Worm (Caenorhabditis elegans): ENCODE results near the gene mig-13.

Gene mig-13

ce11 chrX:4809753-4810424 is 10.0 kb upstream of the mig-13 start:
- TF ChIP-seq flt-1 (GFP tag; IDR thresholded peaks at IDR 0.05) (peak; percentile 18; the same call in 1 of the 2 replicates), med-1 (GFP tag; optimal IDR thresholded peaks at IDR 0.05; ENCODE audit: insufficient read depth) (no peak)

- TF ChIP-seq ztf-29 (GFP tag; IDR thresholded peaks at IDR 0.05) (no peak), ref-1 (GFP tag; conservative IDR thresholded peaks at IDR 0.05) (no peak), tab-1 (GFP tag; IDR thresholded peaks at IDR 0.05) (no peak), T22C8.4 (GFP tag; IDR thresholded peaks at IDR 0.05) (no peak), med-1 (GFP tag; optimal IDR thresholded peaks at IDR 0.05; ENCODE audit: insufficient read depth) (no peak), ztf-23 (GFP tag; IDR thresholded peaks at IDR 0.05) (no peak), cog-1 (tag; optimal IDR thresholded peaks at IDR 0.05) (peak; percentile 19)
These were observed 9.3 kb upstream of the mig-13 start for ce11 chrX:4809189-4809588.

- TF ChIP-seq klf-2 (GFP tag; conservative IDR thresholded peaks at IDR 0.05) = no peak
- no peak for TF ChIP-seq cog-1 (tag; optimal IDR thresholded peaks at IDR 0.05)
- no peak for TF ChIP-seq tab-1 (GFP tag; IDR thresholded peaks at IDR 0.05)
- TF ChIP-seq T22C8.4 (GFP tag; IDR thresholded peaks at IDR 0.05) = no peak
- TF ChIP-seq med-1 (GFP tag; optimal IDR thresholded peaks at IDR 0.05; ENCODE audit: insufficient read depth) = no peak
- TF ChIP-seq ztf-29 (GFP tag; IDR thresholded peaks at IDR 0.05) = no peak
- no peak for TF ChIP-seq flt-1 (GFP tag; IDR thresholded peaks at IDR 0.05)
- TF ChIP-seq ztf-23 (GFP tag; IDR thresholded peaks at IDR 0.05) = no peak
- TF ChIP-seq ref-1 (GFP tag; conservative IDR thresholded peaks at IDR 0.05) = no peak
These were observed 8.8 kb upstream of the mig-13 start for ce11 chrX:4808737-4809136.

ce11 chrX:4803942-4804341 is 4.0 kb upstream of the mig-13 start:
- TF ChIP-seq T22C8.4 (GFP tag; IDR thresholded peaks at IDR 0.05) (no peak), ztf-23 (GFP tag; IDR thresholded peaks at IDR 0.05) (no peak), klf-2 (GFP tag; conservative IDR thresholded peaks at IDR 0.05) (no peak), med-1 (GFP tag; optimal IDR thresholded peaks at IDR 0.05; ENCODE audit: insufficient read depth) (no peak), ztf-29 (GFP tag; IDR thresholded peaks at IDR 0.05) (no peak), ref-1 (GFP tag; conservative IDR thresholded peaks at IDR 0.05) (no peak), flt-1 (GFP tag; IDR thresholded peaks at IDR 0.05) (no peak)

ce11 chrX:4802255-4802654 is 2.3 kb upstream of the mig-13 start:
- TF ChIP-seq T22C8.4 (GFP tag; IDR thresholded peaks at IDR 0.05) = no peak
- no peak for TF ChIP-seq med-1 (GFP tag; optimal IDR thresholded peaks at IDR 0.05; ENCODE audit: insufficient read depth)
- TF ChIP-seq tab-1 (GFP tag; IDR thresholded peaks at IDR 0.05) = no peak
- no peak; the same call in 1 of the 2 replicates for TF ChIP-seq ztf-23 (GFP tag; IDR thresholded peaks at IDR 0.05)
- no peak for TF ChIP-seq flt-1 (GFP tag; IDR thresholded peaks at IDR 0.05)
- no peak for TF ChIP-seq klf-2 (GFP tag; conservative IDR thresholded peaks at IDR 0.05)
- no peak for TF ChIP-seq ztf-29 (GFP tag; IDR thresholded peaks at IDR 0.05)
- TF ChIP-seq cog-1 (tag; optimal IDR thresholded peaks at IDR 0.05) = no peak
- TF ChIP-seq ref-1 (GFP tag; conservative IDR thresholded peaks at IDR 0.05) = no peak

ce11 chrX:4800892-4801291 is 964 bp upstream of the mig-13 start:
- TF ChIP-seq ztf-23 (GFP tag; IDR thresholded peaks at IDR 0.05) = no peak

- TF ChIP-seq T22C8.4 (GFP tag; IDR thresholded peaks at IDR 0.05) = no peak
These were observed 4.6 kb downstream of the mig-13 start for ce11 chrX:4795329-4795728.

- TF ChIP-seq med-1 (GFP tag; optimal IDR thresholded peaks at IDR 0.05; ENCODE audit: insufficient read depth) (no peak), ref-1 (GFP tag; conservative IDR thresholded peaks at IDR 0.05) (no peak), cog-1 (tag; optimal IDR thresholded peaks at IDR 0.05) (no peak), ztf-23 (GFP tag; IDR thresholded peaks at IDR 0.05) (no peak), T22C8.4 (GFP tag; IDR thresholded peaks at IDR 0.05) (no peak), flt-1 (GFP tag; IDR thresholded peaks at IDR 0.05) (no peak), tab-1 (GFP tag; IDR thresholded peaks at IDR 0.05) (no peak)
These were observed 5.9 kb downstream of the mig-13 start for ce11 chrX:4794062-4794461.

- TF ChIP-seq flt-1 (GFP tag; IDR thresholded peaks at IDR 0.05) (no peak), ztf-29 (GFP tag; IDR thresholded peaks at IDR 0.05) (no peak), cog-1 (tag; optimal IDR thresholded peaks at IDR 0.05) (no peak), klf-2 (GFP tag; conservative IDR thresholded peaks at IDR 0.05) (no peak), T22C8.4 (GFP tag; IDR thresholded peaks at IDR 0.05) (no peak), tab-1 (GFP tag; IDR thresholded peaks at IDR 0.05) (no peak), med-1 (GFP tag; optimal IDR thresholded peaks at IDR 0.05; ENCODE audit: insufficient read depth) (no peak), ztf-23 (GFP tag; IDR thresholded peaks at IDR 0.05) (no peak), ref-1 (GFP tag; conservative IDR thresholded peaks at IDR 0.05) (no peak)
These were observed 6.9 kb downstream of the mig-13 start, which contains the start of gene F43C9.1 for ce11 chrX:4792979-4793378. Gene F43C9.1, plus strand, starts transcription at chrX:4793279.

- TF ChIP-seq ref-1 (GFP tag; conservative IDR thresholded peaks at IDR 0.05) = no peak
- TF ChIP-seq T22C8.4 (GFP tag; IDR thresholded peaks at IDR 0.05) = no peak
- TF ChIP-seq ztf-29 (GFP tag; IDR thresholded peaks at IDR 0.05) = no peak
- no peak for TF ChIP-seq tab-1 (GFP tag; IDR thresholded peaks at IDR 0.05)
- no peak for TF ChIP-seq flt-1 (GFP tag; IDR thresholded peaks at IDR 0.05)
- TF ChIP-seq cog-1 (tag; optimal IDR thresholded peaks at IDR 0.05) = no peak
These were observed 9.3 kb downstream of the mig-13 start for ce11 chrX:4790614-4791013.

- TF ChIP-seq cog-1 (tag; optimal IDR thresholded peaks at IDR 0.05) (no peak), flt-1 (GFP tag; IDR thresholded peaks at IDR 0.05) (peak; percentile 91), T22C8.4 (GFP tag; IDR thresholded peaks at IDR 0.05) (peak; percentile 63), ztf-23 (GFP tag; IDR thresholded peaks at IDR 0.05) (peak; percentile 65; the same call in 1 of the 2 replicates), med-1 (GFP tag; optimal IDR thresholded peaks at IDR 0.05; ENCODE audit: insufficient read depth) (peak; percentile 7), ztf-29 (GFP tag; IDR thresholded peaks at IDR 0.05) (peak; percentile 65), tab-1 (GFP tag; IDR thresholded peaks at IDR 0.05) (peak; percentile 83), ref-1 (GFP tag; conservative IDR thresholded peaks at IDR 0.05) (peak; percentile 38; the same call in 1 of the 2 replicates), klf-2 (GFP tag; conservative IDR thresholded peaks at IDR 0.05) (0 out of 2 replicates have a peak, but pooled peaks have one; percentile 45)
These were observed 11.0 kb downstream of the mig-13 start for ce11 chrX:4788958-4789357.
